Worm (Caenorhabditis elegans): ENCODE results near the gene vps-50.

Gene vps-50

DNA sequence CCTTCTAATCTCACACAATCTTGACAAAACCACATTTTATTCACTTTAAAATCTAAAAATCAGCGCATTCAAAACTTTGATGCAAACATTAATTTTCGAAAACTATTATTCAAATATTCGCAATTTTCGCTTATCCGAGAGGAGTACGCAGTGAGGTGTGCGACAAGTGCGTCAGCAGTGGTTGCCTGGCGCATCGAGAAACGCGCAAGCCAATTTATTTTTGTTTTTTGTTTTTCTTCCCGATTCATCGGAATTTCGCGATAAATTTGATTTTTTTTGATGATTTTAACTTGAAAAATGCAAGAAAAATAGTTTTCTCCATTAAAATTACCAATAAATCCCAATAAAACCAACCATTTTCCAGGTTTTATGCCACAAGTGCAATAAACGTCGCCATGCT is 20.1 kb upstream of the vps-50 start, which contains the start of the genes fbxb-85 and hex-3 (continued):
- peak; percentile 89 for TF ChIP-seq pax-3 (tag; optimal IDR thresholded peaks at IDR 0.05)
- TF ChIP-seq lin-15B (tag; optimal IDR thresholded peaks at IDR 0.05): peak; percentile 90
- TF ChIP-seq mab-9 (GFP tag; IDR thresholded peaks at IDR 0.05): peak; percentile 91
- peak; percentile 81 for TF ChIP-seq nhr-237 (tag; optimal IDR thresholded peaks at IDR 0.05)
- TF ChIP-seq ztf-4 (tag; optimal IDR thresholded peaks at IDR 0.05): peak; percentile 84
- peak; percentile 84 for TF ChIP-seq elt-2 (tag; optimal IDR thresholded peaks at IDR 0.05)
- peak; percentile 94 for TF ChIP-seq C16A3.4 (tag; optimal IDR thresholded peaks at IDR 0.05)
- TF ChIP-seq nhr-90 (tag; optimal IDR thresholded peaks at IDR 0.05; ENCODE audit: poor library complexity): peak; percentile 97
- TF ChIP-seq zip-4 (GFP tag; optimal IDR thresholded peaks at IDR 0.05): peak; percentile 87
- peak; percentile 94 for TF ChIP-seq jun-1 (tag; optimal IDR thresholded peaks at IDR 0.05)
- peak in 1 of 2 experiments; percentile 90 for TF ChIP-seq ztf-11 (tag; optimal IDR thresholded peaks at IDR 0.05)
- TF ChIP-seq vab-15 (tag; optimal IDR thresholded peaks at IDR 0.05): peak; percentile 29
- peak; percentile 79 for TF ChIP-seq unc-30 (tag; optimal IDR thresholded peaks at IDR 0.05)
- TF ChIP-seq tbx-2 (tag; optimal IDR thresholded peaks at IDR 0.05): peak; percentile 98
- TF ChIP-seq lsy-2 (tag; optimal IDR thresholded peaks at IDR 0.05): peak; percentile 95
- TF ChIP-seq sup-37 (GFP tag; optimal IDR thresholded peaks at IDR 0.05): peak; percentile 91
- TF ChIP-seq rnt-1 (tag; optimal IDR thresholded peaks at IDR 0.05): peak; percentile 97
- TF ChIP-seq dsc-1 (tag; optimal IDR thresholded peaks at IDR 0.05): peak; percentile 98
- TF ChIP-seq hpl-2 (GFP tag; optimal IDR thresholded peaks at IDR 0.05): peak; percentile 78
- peak; percentile 85 for TF ChIP-seq snpc-4 (tag; optimal IDR thresholded peaks at IDR 0.05)
- peak; percentile 94 for TF ChIP-seq lin-14 (GFP tag; optimal IDR thresholded peaks at IDR 0.05)
- TF ChIP-seq unc-62 (GFP tag; optimal IDR thresholded peaks at IDR 0.05): peak; percentile 5
- TF ChIP-seq hlh-4 (tag; optimal IDR thresholded peaks at IDR 0.05): no peak
- no peak for TF ChIP-seq nhr-12 (tag; optimal IDR thresholded peaks at IDR 0.05)
- peak; percentile 93 for TF ChIP-seq lin-13 (GFP tag; optimal IDR thresholded peaks at IDR 0.05)
- TF ChIP-seq pag-3 (tag; optimal IDR thresholded peaks at IDR 0.05; ENCODE audit: borderline replicate concordance, insufficient read depth): peak; percentile 9
- peak; percentile 75 for TF ChIP-seq F16B12.6 (tag; optimal IDR thresholded peaks at IDR 0.05)
- peak in 4 of 6 experiments; percentile 10 to 92 (median 72) for TF ChIP-seq elt-3 (tag; optimal IDR thresholded peaks at IDR 0.05)
- TF ChIP-seq ceh-82 (tag; optimal IDR thresholded peaks at IDR 0.05): peak; percentile 95 to 96 (median 96)
- peak; percentile 86 for TF ChIP-seq C04F5.9 (tag; optimal IDR thresholded peaks at IDR 0.05)
- peak; percentile 97 for TF ChIP-seq nhr-85 (tag)

DNA sequence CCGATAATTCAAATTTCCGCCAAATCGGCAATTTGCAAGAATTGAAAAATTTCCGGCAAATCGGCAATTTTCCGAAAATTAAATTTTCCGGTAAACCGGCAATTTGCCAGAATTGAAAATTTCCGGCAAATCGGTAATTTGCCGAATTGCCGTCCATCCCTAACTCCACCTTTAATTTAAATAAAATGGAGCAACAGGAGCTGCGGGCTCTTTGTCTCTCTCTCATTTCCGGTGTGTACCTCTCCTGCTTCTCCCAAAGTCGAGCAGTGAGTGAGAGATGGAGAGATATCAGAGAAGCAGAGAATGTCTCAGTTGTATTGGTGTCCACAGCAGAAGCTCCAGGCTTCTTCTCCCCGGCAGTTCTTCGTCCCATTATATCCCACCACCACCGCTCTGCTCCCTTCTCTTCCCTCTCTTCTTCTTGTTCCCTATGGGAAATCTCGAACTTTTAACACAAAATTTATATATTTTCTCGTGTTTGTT is 13.6 kb upstream of the vps-50 start, which contains the start of gene Y39A1C.1:
TSS of gene Y39A1C.1 (plus strand) at position 51 of the 483 bp plus-strand sequence.
- TF ChIP-seq nhr-19 (GFP tag; conservative IDR thresholded peaks at IDR 0.05) (peak; percentile 3; the same call in 1 of the 2 replicates), aha-1 (tag; optimal IDR thresholded peaks at IDR 0.05) (no peak), lin-35 (GFP tag; optimal IDR thresholded peaks at IDR 0.05) (peak in 1 of 2 experiments; percentile 34), nhr-71 (tag; optimal IDR thresholded peaks at IDR 0.05) (peak; percentile 46), lsy-2 (tag; optimal IDR thresholded peaks at IDR 0.05) (peak in 1 of 2 experiments; percentile 3), efl-1 (optimal IDR thresholded peaks at IDR 0.05) (peak; percentile 14 to 18), efl-1 (GFP tag; optimal IDR thresholded peaks at IDR 0.05 in 1 of 2) (peak in 1 of 2 experiments; percentile 22), lin-13 (GFP tag; optimal IDR thresholded peaks at IDR 0.05) (no peak), C34B4.2 (tag; optimal IDR thresholded peaks at IDR 0.05) (no peak), isw-1 (GFP tag; IDR thresholded peaks at IDR 0.05) (no peak), nhr-47 (tag; optimal IDR thresholded peaks at IDR 0.05) (peak; percentile 14), dsc-1 (tag; optimal IDR thresholded peaks at IDR 0.05) (peak; percentile 53), egl-13 (tag; optimal IDR thresholded peaks at IDR 0.05) (no peak), ztf-11 (tag; optimal IDR thresholded peaks at IDR 0.05) (no peak), dpl-1 (GFP tag; optimal IDR thresholded peaks at IDR 0.05) (peak in 1 of 3 experiments; percentile 5), snu-23 (GFP tag; optimal IDR thresholded peaks at IDR 0.05) (peak; percentile 26), tbx-2 (tag; optimal IDR thresholded peaks at IDR 0.05) (peak; percentile 26), ceh-90 (tag; optimal IDR thresholded peaks at IDR 0.05) (no peak), nhr-77 (tag; optimal IDR thresholded peaks at IDR 0.05) (no peak), rnt-1 (tag; optimal IDR thresholded peaks at IDR 0.05) (peak; percentile 56), ztf-4 (tag; optimal IDR thresholded peaks at IDR 0.05) (no peak), irx-1 (tag; optimal IDR thresholded peaks at IDR 0.05) (no peak), C04F5.9 (tag; optimal IDR thresholded peaks at IDR 0.05) (no peak), mab-9 (GFP tag; IDR thresholded peaks at IDR 0.05) (0 out of 2 replicates have a peak, but pooled peaks have one; percentile 11), ceh-82 (tag; optimal IDR thresholded peaks at IDR 0.05) (peak in 2 of 3 experiments; percentile 9 to 29), skn-1 (tag; optimal IDR thresholded peaks at IDR 0.05) (peak; percentile 5), fkh-8 (tag; optimal IDR thresholded peaks at IDR 0.05) (peak; percentile 50), ceh-88 (GFP tag; IDR thresholded peaks at IDR 0.05) (no peak)

All from whole organism, L1 larva.